Fruit fly (Drosophila melanogaster) whole organism, wandering third instar larva: ENCODE results near the gene PAPLA1.

Source experiments
- Abd-B ChIP-seq: fragments of >200 bp; optimal IDR thresholded peaks from 2 replicates; lab custom pipeline; 2017; ENCODE audit warnings: missing biosample characterization, missing genetic modification characterization
- CG32264 ChIP-seq: fragments of 200-800 bp; sonication (Bioruptor generic); optimal IDR thresholded peaks from 2 replicates; lab custom pipeline; 2016; ENCODE audit warnings: missing biosample characterization, missing genetic modification characterization
- CG9705 ChIP-seq: fragments of 200-800 bp; sonication (Bioruptor generic); optimal IDR thresholded peaks from 2 replicates; lab custom pipeline; 2018; ENCODE audit warnings: missing biosample characterization, mild to moderate bottlenecking, missing genetic modification characterization
- CrebA ChIP-seq: fragments of 200-800 bp; sonication (Bioruptor generic); optimal IDR thresholded peaks from 2 replicates; lab custom pipeline; 2016; ENCODE audit warnings: missing biosample characterization, mild to moderate bottlenecking, missing genetic modification characterization, borderline replicate concordance
- Dfd ChIP-seq: fragments of >200 bp; optimal IDR thresholded peaks from 2 replicates; lab custom pipeline; 2017; ENCODE audit warnings: missing biosample characterization, missing genetic modification characterization
- Dif ChIP-seq: fragments of 200-275, 200-300 bp; sonication (Bioruptor generic); optimal IDR thresholded peaks from 2 replicates; lab custom pipeline; 2018; ENCODE audit warnings: missing biosample characterization, missing genetic modification characterization; ENCODE audit not compliant: partially characterized antibody
- GATAd ChIP-seq: sonication (Bioruptor generic); optimal IDR thresholded peaks from 2 replicates; lab custom pipeline; 2016; ENCODE audit warnings: missing biosample characterization, missing genetic modification characterization
- HLH106 ChIP-seq: fragments of 200-800 bp; optimal IDR thresholded peaks from 3 replicates; lab custom pipeline; 2019; ENCODE audit warnings: missing biosample characterization, mild to moderate bottlenecking, missing genetic modification characterization, moderate library complexity
- Hnf4 ChIP-seq: fragments of 200-800 bp; sonication (Bioruptor generic); optimal IDR thresholded peaks from 2 replicates; lab custom pipeline; 2016; ENCODE audit warnings: missing biosample characterization, mild to moderate bottlenecking, missing genetic modification characterization
- Hr78 ChIP-seq: fragments of >200 bp; optimal IDR thresholded peaks from 2 replicates; lab custom pipeline; 2017; ENCODE audit warnings: missing biosample characterization, missing genetic modification characterization
- Hr83 ChIP-seq: fragments of 200-300 bp; sonication (Bioruptor generic); optimal IDR thresholded peaks from 2 replicates; lab custom pipeline; 2016; ENCODE audit warnings: missing biosample characterization, mild to moderate bottlenecking, missing genetic modification characterization, moderate library complexity; ENCODE audit not compliant: poor library complexity, severe bottlenecking
- Jra ChIP-seq: sonication (Bioruptor generic); optimal IDR thresholded peaks from 2 replicates; lab custom pipeline; 2016; ENCODE audit warnings: missing biosample characterization, missing genetic modification characterization
- Mio ChIP-seq: sonication (Bioruptor generic); optimal IDR thresholded peaks from 2 replicates; lab custom pipeline; 2016; ENCODE audit warnings: missing biosample characterization, missing genetic modification characterization
- Myc ChIP-seq: fragments of >200 bp; optimal IDR thresholded peaks from 2 replicates; lab custom pipeline; 2017
- N ChIP-seq: fragments of >200 bp; optimal IDR thresholded peaks from 2 replicates; lab custom pipeline; 2018; ENCODE audit warnings: missing biosample characterization, missing external identifiers, missing genetic modification characterization
- OdsH ChIP-seq: fragments of 200-800 bp; sonication (Bioruptor generic); optimal IDR thresholded peaks from 2 replicates; lab custom pipeline; 2016; ENCODE audit warnings: missing biosample characterization, mild to moderate bottlenecking, missing genetic modification characterization
- Rel ChIP-seq, 2 experiments: fragments of 200-800 bp; sonication (Bioruptor generic) in 1 of 2; optimal IDR thresholded peaks; 2 replicates in 1 of 2; 3 replicates in 1 of 2; lab custom pipeline; 2016 to 2019; ENCODE audit warnings: mild to moderate bottlenecking in 2 of 2, missing biosample characterization in 2 of 2, missing genetic modification characterization in 2 of 2, moderate library complexity in 1 of 2
- Sp1 ChIP-seq: fragments of 200-800 bp; sonication (Bioruptor generic); optimal IDR thresholded peaks from 3 replicates; lab custom pipeline; 2019; ENCODE audit warnings: missing biosample characterization, mild to moderate bottlenecking, missing genetic modification characterization, moderate library complexity
- Vsx2 ChIP-seq: fragments of 200-300, 225-300 bp; sonication (Bioruptor generic); optimal IDR thresholded peaks from 2 replicates; lab custom pipeline; 2018; ENCODE audit warnings: missing biosample characterization, missing genetic modification characterization; ENCODE audit not compliant: partially characterized antibody
- br ChIP-seq: fragments of 200-800 bp; sonication (Bioruptor generic); optimal IDR thresholded peaks from 2 replicates; lab custom pipeline; 2016; ENCODE audit warnings: missing biosample characterization, missing genetic modification characterization
- brk ChIP-seq: fragments of 200-800 bp; sonication (Bioruptor generic); optimal IDR thresholded peaks from 2 replicates; lab custom pipeline; 2016; ENCODE audit warnings: missing biosample characterization, mild to moderate bottlenecking, missing genetic modification characterization
- dl ChIP-seq, 2 experiments: fragments of 175-275, 200-275 bp in 1 of 2; fragments of 200-275 bp in 1 of 2; sonication (Bioruptor generic); optimal IDR thresholded peaks; lab custom pipeline; 2018; ENCODE audit warnings: mild to moderate bottlenecking in 2 of 2, missing biosample characterization in 2 of 2, missing genetic modification characterization in 2 of 2, moderate library complexity in 2 of 2; ENCODE audit not compliant: partially characterized antibody in 2 of 2, insufficient read depth in 1 of 2
- dmrt93B ChIP-seq: fragments of 200-800 bp; sonication (Bioruptor generic); optimal IDR thresholded peaks from 2 replicates; lab custom pipeline; 2018; ENCODE audit warnings: missing biosample characterization, mild to moderate bottlenecking, missing genetic modification characterization
- dsf ChIP-seq: sonication (Bioruptor generic); optimal IDR thresholded peaks from 2 replicates; lab custom pipeline; 2016; ENCODE audit warnings: missing biosample characterization, missing genetic modification characterization, borderline replicate concordance
- ey ChIP-seq: fragments of 200-800 bp; sonication (Bioruptor generic); optimal IDR thresholded peaks from 2 replicates; lab custom pipeline; 2016; ENCODE audit warnings: missing biosample characterization, missing genetic modification characterization
- foxo ChIP-seq, 2 experiments: fragments of 200-800 bp; sonication (Bioruptor generic); optimal IDR thresholded peaks; 2 replicates in 1 of 2; 3 replicates in 1 of 2; lab custom pipeline; 2016 to 2017; ENCODE audit warnings: missing biosample characterization in 2 of 2, missing genetic modification characterization in 2 of 2
- fru ChIP-seq: fragments of 200-800 bp; sonication (Bioruptor generic); optimal IDR thresholded peaks from 3 replicates; lab custom pipeline; 2016; ENCODE audit warnings: missing biosample characterization, mild to moderate bottlenecking, missing genetic modification characterization
- h ChIP-seq: fragments of 200-800 bp; sonication (Bioruptor generic); optimal IDR thresholded peaks from 3 replicates; lab custom pipeline; 2016; ENCODE audit warnings: missing biosample characterization, mild to moderate bottlenecking, missing genetic modification characterization
- jim ChIP-seq: fragments of 175-275, 200-325 bp; sonication (Bioruptor generic); optimal IDR thresholded peaks from 2 replicates; lab custom pipeline; 2016; ENCODE audit warnings: missing biosample characterization, mild to moderate bottlenecking, missing genetic modification characterization
- lola ChIP-seq: fragments of >200 bp; optimal IDR thresholded peaks from 2 replicates; lab custom pipeline; 2017; ENCODE audit warnings: missing biosample characterization, missing genetic modification characterization
- pan ChIP-seq: fragments of >200 bp; optimal IDR thresholded peaks from 2 replicates; lab custom pipeline; 2017
- psq ChIP-seq: fragments of 200-800 bp; sonication (Bioruptor generic); optimal IDR thresholded peaks from 3 replicates; lab custom pipeline; 2017; ENCODE audit warnings: missing biosample characterization, mild to moderate bottlenecking, missing genetic modification characterization, moderate library complexity
- rgr ChIP-seq: fragments of 200-800 bp; sonication (Bioruptor generic); optimal IDR thresholded peaks from 3 replicates; lab custom pipeline; 2016; ENCODE audit warnings: missing biosample characterization, mild to moderate bottlenecking, missing genetic modification characterization
- sage ChIP-seq: fragments of 200-800 bp; sonication (Bioruptor generic); optimal IDR thresholded peaks from 2 replicates; lab custom pipeline; 2016; ENCODE audit warnings: missing biosample characterization, mild to moderate bottlenecking, missing genetic modification characterization
- sv ChIP-seq: fragments of 200-800 bp; sonication (Bioruptor generic); optimal IDR thresholded peaks from 3 replicates; lab custom pipeline; 2016; ENCODE audit warnings: missing biosample characterization, missing genetic modification characterization
- tai ChIP-seq: sonication (Bioruptor generic); optimal IDR thresholded peaks from 2 replicates; lab custom pipeline; 2016; ENCODE audit warnings: missing biosample characterization, missing genetic modification characterization
- usp ChIP-seq: fragments of >200 bp; optimal IDR thresholded peaks from 2 replicates; lab custom pipeline; 2017; ENCODE audit warnings: missing biosample characterization, missing genetic modification characterization
- woc ChIP-seq: sonication (Bioruptor generic); optimal IDR thresholded peaks from 2 replicates; lab custom pipeline; 2016; ENCODE audit warnings: missing biosample characterization, mild to moderate bottlenecking, missing genetic modification characterization

PAPLA1 gene

dm6 chr2L:8204996-8205567 lies 45.6 kb upstream of the PAPLA1 start, which contains the start of gene SLC5A11:
Gene SLC5A11, minus strand, starts transcription at chr2L:8205132.
- TF ChIP-seq psq (peak; percentile 99), sv (GFP tag; lab: Kevin White, UChicago) (peak; percentile 94), CrebA (GFP tag; lab: Kevin White, UChicago) (no peak), Abd-B (GFP tag; lab: Kevin White, UChicago) (no peak), HLH106 (tag; lab: Kevin White, UChicago) (peak; percentile 96), GATAd (GFP tag; lab: Kevin White, UChicago) (no peak), lola (GFP tag; lab: Kevin White, UChicago) (no peak), br (GFP tag; lab: Kevin White, UChicago) (peak; percentile 91), h (peak; percentile 100), Rel (GFP tag; optimal IDR thresholded peaks at IDR 0.05; lab: Kevin White, UChicago) (peak; percentile 99), Rel (tag; optimal IDR thresholded peaks at IDR 0.05; lab: Kevin White, UChicago) (peak; percentile 91), Hnf4 (GFP tag; lab: Kevin White, UChicago) (peak; percentile 91), usp (GFP tag; lab: Kevin White, UChicago) (no peak), ey (GFP tag; lab: Kevin White, UChicago) (peak; percentile 90), tai (GFP tag; lab: Kevin White, UChicago) (no peak), brk (peak; percentile 99), sage (peak; percentile 99), OdsH (GFP tag; lab: Kevin White, UChicago) (peak; percentile 98), dl (GFP tag; optimal IDR thresholded peaks at IDR 0.05; lab: Kevin White, UChicago; ENCODE audit: insufficient read depth in 1 of 2, partially characterized antibody in 2 of 2) (peak; percentile 8 to 60), rgr (GFP tag; lab: Kevin White, UChicago) (peak; percentile 90), Myc (lab: Kevin White, UChicago) (no peak), CG9705 (GFP tag; lab: Kevin White, UChicago) (peak; percentile 80), Jra (peak; percentile 74), Hr83 (GFP tag; lab: Kevin White, UChicago) (peak; percentile 57), pan (lab: Kevin White, UChicago) (peak; percentile 89), woc (GFP tag; lab: Kevin White, UChicago) (peak; percentile 99), Hr78 (GFP tag; lab: Kevin White, UChicago) (no peak), CG32264 (GFP tag; lab: Kevin White, UChicago) (peak; percentile 98), Dfd (GFP tag; lab: Kevin White, UChicago) (no peak), dmrt93B (GFP tag; lab: Kevin White, UChicago) (peak; percentile 92), Vsx2 (GFP tag; lab: Kevin White, UChicago) (no peak), N (GFP tag; lab: Kevin White, UChicago) (no peak), foxo (GFP tag; optimal IDR thresholded peaks at IDR 0.05; lab: Kevin White, UChicago) (peak; percentile 97 to 100), fru (GFP tag; lab: Kevin White, UChicago) (peak; percentile 98), dsf (GFP tag; lab: Kevin White, UChicago) (peak; percentile 63), Mio (GFP tag; lab: Kevin White, UChicago) (peak; percentile 47), jim (GFP tag; lab: Kevin White, UChicago) (no peak), Sp1 (peak; percentile 97), Dif (GFP tag; lab: Kevin White, UChicago) (peak; percentile 66)

- TF ChIP-seq Abd-B (GFP tag; lab: Kevin White, UChicago) (no peak), Hnf4 (GFP tag; lab: Kevin White, UChicago) (peak; percentile 60)
Measured at dm6 chr2L:8204366-8204765, 44.9 kb upstream of the PAPLA1 start.
